Fruit fly (Drosophila melanogaster) whole organism, embryonic: Measurements from ENCODE around the gene Ocrl.

Source experiments
- Ada2b ChIP-seq: fragments of 200-800 bp; sonication (Bioruptor generic); IDR thresholded peaks from 2 replicates; pipeline ENCODE4 v1.3.6; 2022; ENCODE audit warnings: missing biosample characterization, missing genetic modification characterization
- Aef1 ChIP-seq: fragments of 200-800 bp; sonication (Bioruptor generic); IDR thresholded peaks from 3 replicates; pipeline ENCODE4 v1.3.6; 2022; ENCODE audit warnings: missing biosample characterization, missing genetic modification characterization
- CG10209 ChIP-seq: fragments of 200-800 bp; sonication (Bioruptor generic); optimal IDR thresholded peaks from 3 replicates; lab custom pipeline; 2017; ENCODE audit warnings: missing biosample characterization, mild to moderate bottlenecking, missing genetic modification characterization, missing genetic modification reagents
- CG10959 ChIP-seq: fragments of 200-800 bp; sonication (Bioruptor generic); IDR thresholded peaks from 2 replicates; pipeline ENCODE4 v1.3.6; 2022; ENCODE audit warnings: missing biosample characterization, missing genetic modification characterization
- CG11093 ChIP-seq: fragments of 200-800 bp; sonication (Bioruptor generic); IDR thresholded peaks from 3 replicates; pipeline ENCODE4 v1.3.6; 2022; ENCODE audit warnings: missing biosample characterization, missing genetic modification characterization
- CG11398 ChIP-seq: fragments of 200-800 bp; sonication (Bioruptor generic); optimal IDR thresholded peaks from 2 replicates; lab custom pipeline; 2016; ENCODE audit warnings: missing biosample characterization, missing genetic modification characterization
- CG12104 ChIP-seq: fragments of 200-800 bp; sonication (Bioruptor generic); optimal IDR thresholded peaks from 3 replicates; lab custom pipeline; 2016; ENCODE audit warnings: missing biosample characterization, missing genetic modification characterization
- CG12236 ChIP-seq: fragments of 200-800 bp; sonication (Bioruptor generic); optimal IDR thresholded peaks from 2 replicates; lab custom pipeline; 2016; ENCODE audit warnings: missing biosample characterization, missing genetic modification characterization
- CG12391 ChIP-seq: fragments of 200-800 bp; sonication (Bioruptor generic); optimal IDR thresholded peaks from 3 replicates; lab custom pipeline; 2018; ENCODE audit warnings: missing biosample characterization, mild to moderate bottlenecking, missing genetic modification characterization, moderate library complexity
- CG13775 ChIP-seq: fragments of 200-800 bp; sonication (Bioruptor generic); optimal IDR thresholded peaks from 3 replicates; lab custom pipeline; 2017; ENCODE audit warnings: missing biosample characterization, mild to moderate bottlenecking, missing genetic modification characterization
- CG14710 ChIP-seq: fragments of 200-800 bp; sonication (Bioruptor generic); optimal IDR thresholded peaks from 3 replicates; lab custom pipeline; 2019; ENCODE audit warnings: missing biosample characterization, mild to moderate bottlenecking, missing genetic modification characterization, moderate library complexity
- CG16779 ChIP-seq: fragments of 200-800 bp; sonication (Bioruptor generic); IDR thresholded peaks from 2 replicates; pipeline ENCODE4 v1.3.6; 2022; ENCODE audit warnings: missing biosample characterization, missing genetic modification characterization
- CG1832 ChIP-seq: fragments of 200-800 bp; sonication (Bioruptor generic); optimal IDR thresholded peaks from 2 replicates; lab custom pipeline; 2017; ENCODE audit warnings: missing biosample characterization, mild to moderate bottlenecking, missing genetic modification characterization, inconsistent platforms
- CG3281 ChIP-seq: fragments of 200-800 bp; sonication (Bioruptor generic); optimal IDR thresholded peaks from 3 replicates; lab custom pipeline; 2017; ENCODE audit warnings: missing biosample characterization, mild to moderate bottlenecking, missing genetic modification characterization
- CG6854 ChIP-seq: fragments of 200-800 bp; sonication (Bioruptor generic); optimal IDR thresholded peaks from 3 replicates; lab custom pipeline; 2017; ENCODE audit warnings: missing biosample characterization, mild to moderate bottlenecking, missing genetic modification characterization
- CG7556 ChIP-seq: fragments of 200-800 bp; sonication (Bioruptor generic); optimal IDR thresholded peaks from 2 replicates; lab custom pipeline; 2017; ENCODE audit warnings: missing biosample characterization, mild to moderate bottlenecking, missing genetic modification characterization
- CG7745 ChIP-seq: fragments of 200-800 bp; sonication (Bioruptor generic); optimal IDR thresholded peaks from 2 replicates; lab custom pipeline; 2018; ENCODE audit warnings: missing biosample characterization, mild to moderate bottlenecking, missing genetic modification characterization, moderate library complexity
- CG8765 ChIP-seq: fragments of 200-800 bp; sonication (Bioruptor generic); IDR thresholded peaks from 2 replicates; pipeline ENCODE4 v1.3.6; 2022; ENCODE audit warnings: missing biosample characterization, missing genetic modification characterization
- CG8924 ChIP-seq: fragments of 200-800 bp; optimal IDR thresholded peaks from 3 replicates; lab custom pipeline; 2019; ENCODE audit warnings: missing biosample characterization, mild to moderate bottlenecking, missing genetic modification characterization, moderate library complexity
- CG9876 ChIP-seq: fragments of 200-800 bp; sonication (Bioruptor generic); optimal IDR thresholded peaks from 2 replicates; lab custom pipeline; 2016; ENCODE audit warnings: missing biosample characterization, missing genetic modification characterization
- Ets97D ChIP-seq: fragments of 200-800 bp; sonication (Bioruptor generic); optimal IDR thresholded peaks from 3 replicates; lab custom pipeline; 2016; ENCODE audit warnings: missing biosample characterization, missing genetic modification characterization
- H2.0 ChIP-seq: fragments of 200-800 bp; sonication (Bioruptor generic); IDR thresholded peaks from 2 replicates; pipeline ENCODE4 v1.3.6; 2022; ENCODE audit warnings: missing biosample characterization, missing genetic modification characterization
- Hmx ChIP-seq: fragments of 200-800 bp; sonication (Bioruptor generic); optimal IDR thresholded peaks from 2 replicates; lab custom pipeline; 2016; ENCODE audit warnings: missing biosample characterization, missing genetic modification characterization
- Hr39 ChIP-seq: fragments of >200 bp; optimal IDR thresholded peaks from 2 replicates; lab custom pipeline; 2017
- MESR4 ChIP-seq: fragments of 200-800 bp; sonication (Bioruptor generic); optimal IDR thresholded peaks from 2 replicates; lab custom pipeline; 2018; ENCODE audit warnings: missing biosample characterization, mild to moderate bottlenecking, missing genetic modification characterization, moderate library complexity
- NC2β ChIP-seq: fragments of 200-800 bp; sonication (Bioruptor generic); optimal IDR thresholded peaks from 2 replicates; lab custom pipeline; 2016; ENCODE audit warnings: missing biosample characterization, missing genetic modification characterization
- NFAT ChIP-seq: fragments of 200-800 bp; sonication (Bioruptor generic); IDR thresholded peaks from 2 replicates; pipeline ENCODE4 v1.3.6; 2022; ENCODE audit warnings: missing biosample characterization, missing genetic modification characterization
- Nf-YB ChIP-seq: fragments of 200-800 bp; sonication (Bioruptor generic); optimal IDR thresholded peaks from 3 replicates; lab custom pipeline; 2019; ENCODE audit warnings: missing biosample characterization, mild to moderate bottlenecking, missing genetic modification characterization, moderate library complexity
- Ravus ChIP-seq: fragments of 200-800 bp; sonication (Bioruptor generic); IDR thresholded peaks from 2 replicates; pipeline ENCODE4 v1.3.6; 2022; ENCODE audit warnings: missing biosample characterization, missing genetic modification characterization
- Scr ChIP-seq: fragments of 200-800 bp; sonication (Bioruptor generic); IDR thresholded peaks from 2 replicates; pipeline ENCODE4 v1.3.6; 2022; ENCODE audit warnings: missing biosample characterization, missing genetic modification characterization; ENCODE audit not compliant: partially characterized antibody
- Trl ChIP-seq, 3 experiments: fragments of >200 bp in 2 of 3; fragments of 200-800 bp in 1 of 3; sonication (Bioruptor generic) in 1 of 3; optimal IDR thresholded peaks; 2 replicates in 1 of 3; 3 replicates in 2 of 3; lab custom pipeline; 2016 to 2017; ENCODE audit warnings: missing biosample characterization in 1 of 3, missing genetic modification characterization in 1 of 3
- ash1 ChIP-seq: fragments of 200-800 bp; sonication (Bioruptor generic); optimal IDR thresholded peaks from 2 replicates; lab custom pipeline; 2018; ENCODE audit warnings: missing biosample characterization, mild to moderate bottlenecking, missing genetic modification characterization
- br ChIP-seq: fragments of >200 bp; optimal IDR thresholded peaks from 2 replicates; lab custom pipeline; 2017
- caup ChIP-seq: fragments of 200-800 bp; sonication (Bioruptor generic); optimal IDR thresholded peaks from 3 replicates; lab custom pipeline; 2017; ENCODE audit warnings: missing biosample characterization, mild to moderate bottlenecking, missing genetic modification characterization, moderate library complexity; ENCODE audit not compliant: severe bottlenecking
- chn ChIP-seq: fragments of 200-800 bp; sonication (Bioruptor generic); optimal IDR thresholded peaks from 2 replicates; lab custom pipeline; 2016; ENCODE audit warnings: missing biosample characterization, missing genetic modification characterization
- croc ChIP-seq: fragments of 200-800 bp; sonication (Bioruptor generic); conservative IDR thresholded peaks from 3 replicates; pipeline ENCODE4 v1.3.6; 2022; ENCODE audit warnings: missing biosample characterization, missing genetic modification characterization
- dan ChIP-seq: fragments of 200-800 bp; sonication (Bioruptor generic); IDR thresholded peaks from 2 replicates; pipeline ENCODE4 v1.3.6; 2022; ENCODE audit warnings: missing biosample characterization, missing genetic modification characterization
- dmrt99B ChIP-seq: fragments of 200-800 bp; sonication (Bioruptor generic); optimal IDR thresholded peaks from 2 replicates; lab custom pipeline; 2018; ENCODE audit warnings: missing biosample characterization, mild to moderate bottlenecking, missing genetic modification characterization, moderate library complexity
- en ChIP-seq: fragments of 200-800 bp; sonication (Bioruptor generic); optimal IDR thresholded peaks from 2 replicates; lab custom pipeline; 2016; ENCODE audit warnings: missing biosample characterization, missing genetic modification characterization
- knrl ChIP-seq: fragments of 200-800 bp; sonication (Bioruptor generic); IDR thresholded peaks from 3 replicates; pipeline ENCODE4 v1.3.6; 2022; ENCODE audit warnings: missing biosample characterization, missing genetic modification characterization; ENCODE audit not compliant: partially characterized antibody
- odd ChIP-seq: fragments of 200-800 bp; sonication (Bioruptor generic); optimal IDR thresholded peaks from 2 replicates; lab custom pipeline; 2017; ENCODE audit warnings: missing biosample characterization, mild to moderate bottlenecking, missing genetic modification characterization
- pita ChIP-seq: fragments of 200-800 bp; sonication (Bioruptor generic); optimal IDR thresholded peaks from 2 replicates; lab custom pipeline; 2017; ENCODE audit warnings: missing biosample characterization, mild to moderate bottlenecking, missing genetic modification characterization
- pzg ChIP-seq: fragments of 200-800 bp; sonication (Bioruptor generic); optimal IDR thresholded peaks from 3 replicates; lab custom pipeline; 2018; ENCODE audit warnings: missing biosample characterization, mild to moderate bottlenecking, missing genetic modification characterization, moderate library complexity
- run ChIP-seq: fragments of 200-800 bp; sonication (Bioruptor generic); optimal IDR thresholded peaks from 3 replicates; lab custom pipeline; 2018; ENCODE audit warnings: missing biosample characterization, mild to moderate bottlenecking, missing genetic modification characterization
- sim ChIP-seq: fragments of 200-800 bp; sonication (Bioruptor generic); IDR thresholded peaks from 2 replicates; pipeline ENCODE4 v1.3.6; 2022; ENCODE audit warnings: missing biosample characterization, missing genetic modification characterization
- slbo ChIP-seq: fragments of 200-800 bp; sonication (Bioruptor generic); IDR thresholded peaks from 2 replicates; pipeline ENCODE4 v1.3.6; 2022; ENCODE audit warnings: missing biosample characterization, missing genetic modification characterization
- tap ChIP-seq: fragments of 200-800 bp; optimal IDR thresholded peaks from 3 replicates; lab custom pipeline; 2019; ENCODE audit warnings: missing biosample characterization, mild to moderate bottlenecking, missing genetic modification characterization, moderate library complexity
- vfl ChIP-seq: fragments of 200-800 bp; sonication (Bioruptor generic); optimal IDR thresholded peaks from 2 replicates; lab custom pipeline; 2016; ENCODE audit warnings: missing biosample characterization, missing genetic modification characterization
- wek ChIP-seq: fragments of 200-800 bp; sonication (Bioruptor generic); optimal IDR thresholded peaks from 3 replicates; lab custom pipeline; 2018; ENCODE audit warnings: missing biosample characterization, mild to moderate bottlenecking, missing genetic modification characterization, moderate library complexity
- zen ChIP-seq: fragments of 200-800 bp; sonication (Bioruptor generic); optimal IDR thresholded peaks from 3 replicates; lab custom pipeline; 2018; ENCODE audit warnings: missing biosample characterization, mild to moderate bottlenecking, missing genetic modification characterization, moderate library complexity

Gene Ocrl

DNA sequence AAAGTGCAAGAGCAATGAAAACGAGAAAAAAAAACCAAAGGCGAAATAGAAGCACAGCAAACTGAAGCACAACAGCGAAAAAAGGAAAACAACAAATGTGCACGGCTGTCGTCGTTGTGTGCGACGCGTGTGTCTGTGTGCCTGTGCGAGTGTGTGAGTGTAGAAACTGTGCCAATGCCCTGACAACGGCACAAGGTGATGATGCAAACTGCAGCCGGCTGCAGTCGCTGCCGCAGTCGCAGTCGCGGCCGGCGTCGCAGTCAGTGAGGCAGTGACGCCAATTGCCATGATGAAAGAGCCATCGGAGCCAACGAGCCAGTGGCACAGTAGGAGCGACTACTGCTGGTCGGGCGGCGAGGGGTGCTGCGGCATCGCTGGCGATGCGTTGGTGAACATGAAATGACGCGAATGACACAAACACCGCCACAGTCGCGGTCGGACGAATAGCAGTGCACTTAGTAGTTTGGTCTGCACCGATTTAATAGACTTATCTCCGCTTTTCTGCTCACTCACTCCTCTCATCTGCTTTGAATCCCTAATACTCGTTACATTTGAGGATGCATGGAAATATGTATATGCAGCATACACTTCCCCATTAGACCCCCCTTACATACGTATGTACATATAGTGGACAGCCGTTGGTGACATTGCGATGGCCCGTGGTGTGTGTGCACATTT is 45.9 kb downstream of the Ocrl start (continued):
- TF ChIP-seq Trl (optimal IDR thresholded peaks at IDR 0.05; lab: Kevin White, UChicago) (no peak), Trl (GFP tag; optimal IDR thresholded peaks at IDR 0.05; lab: Kevin White, UChicago) (peak; percentile 21), caup (GFP tag; lab: Kevin White, UChicago) (no peak), CG3281 (GFP tag; lab: Kevin White, UChicago) (no peak), CG13775 (GFP tag; lab: Kevin White, UChicago) (no peak), CG11093 (GFP tag; lab: Robert Waterston, UW) (peak; percentile 58; the same call in 1 of the 3 replicates), CG12391 (tag; lab: Kevin White, UChicago) (peak; percentile 57), run (tag; lab: Kevin White, UChicago) (peak; percentile 53), CG7556 (peak; percentile 49), CG12236 (peak; percentile 19), zen (tag; lab: Kevin White, UChicago) (no peak), vfl (GFP tag; lab: Kevin White, UChicago) (no peak), CG10209 (GFP tag; lab: Kevin White, UChicago) (peak; percentile 57), wek (GFP tag; lab: Kevin White, UChicago) (peak; percentile 61), dan (no peak), CG6854 (GFP tag; lab: Kevin White, UChicago) (no peak), pzg (GFP tag; lab: Kevin White, UChicago) (no peak), CG14710 (tag; lab: Kevin White, UChicago) (peak; percentile 43), Aef1 (GFP tag; lab: Robert Waterston, UW) (0 out of 3 replicates have a peak, but pooled peaks have one; percentile 23), pita (GFP tag; lab: Kevin White, UChicago) (no peak), Ets97D (GFP tag; lab: Kevin White, UChicago) (no peak), dmrt99B (peak; percentile 87), Hmx (no peak), CG16779 (GFP tag; lab: Robert Waterston, UW) (no peak), en (GFP tag; lab: Kevin White, UChicago) (no peak), CG8924 (peak; percentile 61), NFAT (GFP tag; lab: Robert Waterston, UW) (no peak), Ravus (GFP tag; lab: Robert Waterston, UW) (no peak), CG1832 (no peak), croc (peak; percentile 60), NC2β (GFP tag; lab: Kevin White, UChicago) (no peak), Scr (GFP tag; lab: Robert Waterston, UW) (no peak), Nf-YB (peak; percentile 39), CG11398 (GFP tag; lab: Kevin White, UChicago) (peak; percentile 15), CG7745 (tag; lab: Kevin White, UChicago) (no peak), chn (GFP tag; lab: Kevin White, UChicago) (peak; percentile 22), slbo (GFP tag; lab: Robert Waterston, UW) (no peak; the same call in 1 of the 2 replicates), CG12104 (GFP tag; lab: Kevin White, UChicago) (no peak), CG9876 (GFP tag; lab: Kevin White, UChicago) (peak; percentile 3), CG10959 (GFP tag; lab: Robert Waterston, UW) (no peak), H2.0 (GFP tag; lab: Robert Waterston, UW) (peak; percentile 50; the same call in 1 of the 2 replicates), Hr39 (lab: Kevin White, UChicago) (no peak), ash1 (GFP tag; lab: Kevin White, UChicago) (no peak), sim (GFP tag; lab: Robert Waterston, UW) (no peak), tap (tag; lab: Kevin White, UChicago) (peak; percentile 74), knrl (GFP tag; lab: Robert Waterston, UW) (no peak), MESR4 (no peak), br (lab: Kevin White, UChicago) (no peak), odd (peak; percentile 34), CG8765 (GFP tag; lab: Robert Waterston, UW) (no peak), Ada2b (no peak)
